Worm (Caenorhabditis elegans): ENCODE measurements around the gene osm-12.

osm-12 gene

ce11 chrIII:12152157-12152556 lies 50.2 kb downstream of the osm-12 start (continued):
- TF ChIP-seq lsy-27 (tag; optimal IDR thresholded peaks at IDR 0.05; ENCODE audit: borderline replicate concordance, insufficient read depth) (no peak), madf-10 (tag; optimal IDR thresholded peaks at IDR 0.05) (no peak), K12H6.12 (tag; optimal IDR thresholded peaks at IDR 0.05) (no peak), T26A5.8 (tag; optimal IDR thresholded peaks at IDR 0.05) (no peak), dox-1 (GFP tag; IDR thresholded peaks at IDR 0.05) (no peak), ceh-40 (GFP tag; IDR thresholded peaks at IDR 0.05) (no peak), lin-40 (tag; optimal IDR thresholded peaks at IDR 0.05) (no peak), efl-1 (GFP tag; optimal IDR thresholded peaks at IDR 0.05) (peak; percentile 72), ztf-18 (tag; optimal IDR thresholded peaks at IDR 0.05) (no peak), attf-3 (GFP tag; conservative IDR thresholded peaks at IDR 0.05) (no peak), ztf-25 (GFP tag; IDR thresholded peaks at IDR 0.05) (no peak), nhr-80 (tag; optimal IDR thresholded peaks at IDR 0.05) (no peak), sdz-38 (tag; optimal IDR thresholded peaks at IDR 0.05) (no peak), F22D6.2 (tag; optimal IDR thresholded peaks at IDR 0.05) (no peak), Y53G8AR.9 (GFP tag; conservative IDR thresholded peaks at IDR 0.05) (no peak), chd-7 (tag; optimal IDR thresholded peaks at IDR 0.05) (no peak), bed-2 (GFP tag; IDR thresholded peaks at IDR 0.05) (no peak), ccch-3 (GFP tag; optimal IDR thresholded peaks at IDR 0.05) (no peak), ama-1 (optimal IDR thresholded peaks at IDR 0.05) (no peak), ama-1 (GFP tag; optimal IDR thresholded peaks at IDR 0.05) (no peak), dpl-1 (GFP tag; optimal IDR thresholded peaks at IDR 0.05) (peak; percentile 50), nfya-2 (GFP tag; IDR thresholded peaks at IDR 0.05) (no peak), akir-1 (GFP tag; optimal IDR thresholded peaks at IDR 0.05) (no peak), tbp1 (GFP tag; optimal IDR thresholded peaks at IDR 0.05) (no peak), nhr-120 (GFP tag; IDR thresholded peaks at IDR 0.05) (no peak), atf-7 (tag; optimal IDR thresholded peaks at IDR 0.05) (no peak), ztf-28 (GFP tag; IDR thresholded peaks at IDR 0.05) (no peak), F10E7.11 (tag; optimal IDR thresholded peaks at IDR 0.05) (no peak)

DNA sequence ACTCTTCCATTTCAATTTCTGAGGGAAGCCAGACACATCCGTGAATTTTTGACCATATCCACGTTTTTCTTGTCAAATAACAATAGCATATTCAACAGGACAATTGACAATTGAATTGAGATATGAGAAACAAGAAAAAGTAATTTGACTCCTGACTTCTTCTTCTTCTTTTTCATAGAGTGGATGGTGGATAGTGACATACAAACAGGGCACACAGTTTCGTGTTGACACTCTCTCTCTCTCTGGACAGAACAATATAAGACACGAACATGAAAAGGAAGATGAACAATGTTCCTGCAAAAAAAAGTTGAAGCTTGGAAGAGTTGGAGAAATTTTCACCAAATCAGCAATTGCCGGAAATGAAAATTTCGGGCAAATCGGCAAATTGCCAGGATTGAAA lies 51.2 kb downstream of the osm-12 start:
- TF ChIP-seq chd-7 (tag; optimal IDR thresholded peaks at IDR 0.05), result no peak
- no peak for TF ChIP-seq F57C9.4 (tag; optimal IDR thresholded peaks at IDR 0.05)
- TF ChIP-seq nhr-27 (tag; optimal IDR thresholded peaks at IDR 0.05), result no peak
- no peak for TF ChIP-seq lin-26 (GFP tag; IDR thresholded peaks at IDR 0.05)
- TF ChIP-seq ceh-79 (tag; optimal IDR thresholded peaks at IDR 0.05), result no peak
- no peak for TF ChIP-seq lin-35 (GFP tag; optimal IDR thresholded peaks at IDR 0.05)
- no peak for TF ChIP-seq rpc-1 (optimal IDR thresholded peaks at IDR 0.05)
- no peak for TF ChIP-seq rpc-1 (tag; optimal IDR thresholded peaks at IDR 0.05)
- no peak for TF ChIP-seq ztf-3 (GFP tag; optimal IDR thresholded peaks at IDR 0.05)
- TF ChIP-seq rcor-1 (GFP tag; IDR thresholded peaks at IDR 0.05), result no peak

DNA sequence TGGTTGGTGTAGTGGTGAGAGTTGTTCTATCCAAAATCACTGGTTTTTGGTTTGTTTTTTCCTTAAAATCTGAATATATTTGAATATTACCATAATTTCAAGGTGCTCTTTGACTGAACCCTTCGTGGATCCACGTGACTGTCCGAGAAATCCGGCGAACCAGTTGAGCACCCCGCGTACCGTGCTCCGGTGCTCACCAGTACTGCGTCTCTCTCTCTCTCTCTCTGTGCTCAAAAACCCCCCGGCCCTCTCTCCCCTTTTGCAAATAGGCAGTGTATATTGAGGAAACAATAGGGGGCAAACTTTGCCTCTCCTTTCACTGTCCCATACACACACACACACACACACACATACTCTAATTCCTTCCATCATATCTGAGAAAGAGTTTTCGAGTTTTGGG lies 52.4 kb downstream of the osm-12 start:
- TF ChIP-seq zfh-2 (GFP tag; conservative IDR thresholded peaks at IDR 0.05), result peak; percentile 76
- TF ChIP-seq gei-17 (GFP tag; optimal IDR thresholded peaks at IDR 0.05), result no peak

DNA sequence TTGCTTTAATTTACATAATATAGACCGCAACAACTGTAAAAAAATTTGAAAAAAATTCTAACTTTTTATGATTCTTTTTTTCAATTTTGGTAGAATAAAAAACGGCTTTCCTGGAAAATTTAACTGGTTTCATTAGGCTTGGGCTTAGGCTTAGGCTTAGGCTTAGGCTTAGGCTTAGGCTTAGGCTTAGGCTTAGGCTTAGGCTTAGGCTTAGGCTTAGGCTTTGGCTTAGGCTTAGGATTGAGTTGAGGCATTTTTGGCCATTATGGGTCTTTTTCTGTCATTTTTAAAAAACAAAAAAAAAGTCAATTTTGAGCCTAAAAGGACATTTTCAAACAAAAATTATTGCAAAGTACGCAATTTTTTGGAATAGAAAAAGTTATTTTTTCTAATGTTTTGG lies 58.5 kb downstream of the osm-12 start:
- TF ChIP-seq lin-26 (GFP tag; IDR thresholded peaks at IDR 0.05) (no peak), lsl-1 (GFP tag; optimal IDR thresholded peaks at IDR 0.05) (no peak), B0261.1 (tag; optimal IDR thresholded peaks at IDR 0.05) (no peak), K11D2.4 (GFP tag; IDR thresholded peaks at IDR 0.05) (no peak), egrh-3 (GFP tag; IDR thresholded peaks at IDR 0.05) (no peak), ekl-4 (GFP tag; IDR thresholded peaks at IDR 0.05) (no peak), ztf-6 (GFP tag; IDR thresholded peaks at IDR 0.05) (no peak), C06A6.2 (GFP tag; conservative IDR thresholded peaks at IDR 0.05) (no peak)
